Fruit fly (Drosophila melanogaster) whole organism, embryonic: ENCODE results near the gene Polr2D.
A peak's percentile ranks its signal among the peaks of the same experiment; 100 is the strongest.

Experiments
- Aef1 ChIP-seq: fragments of 200-800 bp; sonication (Bioruptor generic); IDR thresholded peaks from 3 replicates; pipeline ENCODE4 v1.3.6; 2022; ENCODE audit warnings: missing biosample characterization, missing genetic modification characterization
- Asciz ChIP-seq: fragments of 200-800 bp; sonication (Bioruptor generic); optimal IDR thresholded peaks from 2 replicates; lab custom pipeline; 2017; ENCODE audit warnings: missing biosample characterization, mild to moderate bottlenecking, missing genetic modification characterization, missing genetic modification reagents
- Atf6 ChIP-seq: fragments of 200-800 bp; sonication (Bioruptor generic); IDR thresholded peaks from 2 replicates; pipeline ENCODE4 v1.3.6; 2022; ENCODE audit warnings: missing biosample characterization, missing genetic modification characterization
- B-H1 ChIP-seq: fragments of 200-800 bp; sonication (Bioruptor generic); IDR thresholded peaks from 3 replicates; pipeline ENCODE4 v1.3.6; 2022; ENCODE audit warnings: missing biosample characterization, missing genetic modification characterization
- CG1024 ChIP-seq: fragments of 200-800 bp; sonication (Bioruptor generic); IDR thresholded peaks from 2 replicates; pipeline ENCODE4 v1.3.6; 2022; ENCODE audit warnings: missing biosample characterization, missing genetic modification characterization
- CG10274 ChIP-seq: fragments of 200-800 bp; sonication (Bioruptor generic); optimal IDR thresholded peaks from 3 replicates; lab custom pipeline; 2017; ENCODE audit warnings: missing biosample characterization, mild to moderate bottlenecking, missing genetic modification characterization
- CG10462 ChIP-seq: fragments of 200-800 bp; sonication (Bioruptor generic); optimal IDR thresholded peaks from 2 replicates; lab custom pipeline; 2016; ENCODE audit warnings: missing biosample characterization, missing genetic modification characterization
- CG10979 ChIP-seq: fragments of 200-800 bp; sonication (Bioruptor generic); optimal IDR thresholded peaks from 2 replicates; lab custom pipeline; 2018; ENCODE audit warnings: missing biosample characterization, mild to moderate bottlenecking, missing genetic modification characterization, moderate library complexity
- CG12219 ChIP-seq: fragments of 200-800 bp; sonication (Bioruptor generic); optimal IDR thresholded peaks from 3 replicates; lab custom pipeline; 2018; ENCODE audit warnings: missing biosample characterization, mild to moderate bottlenecking, missing genetic modification characterization
- CG13287 ChIP-seq: fragments of 200-800 bp; sonication (Bioruptor generic); IDR thresholded peaks from 2 replicates; pipeline ENCODE4 v1.3.6; 2022; ENCODE audit warnings: missing biosample characterization, missing genetic modification characterization; ENCODE audit not compliant: partially characterized antibody
- CG14860 ChIP-seq: fragments of 200-800 bp; sonication (Bioruptor generic); IDR thresholded peaks from 3 replicates; pipeline ENCODE4 v1.3.6; 2022; ENCODE audit warnings: missing biosample characterization, missing genetic modification characterization; ENCODE audit not compliant: partially characterized antibody
- CG15601 ChIP-seq: fragments of 200-800 bp; sonication (Bioruptor generic); optimal IDR thresholded peaks from 3 replicates; lab custom pipeline; 2019; ENCODE audit warnings: missing biosample characterization, mild to moderate bottlenecking, missing genetic modification characterization, moderate library complexity
- CG1832 ChIP-seq: fragments of 200-800 bp; sonication (Bioruptor generic); optimal IDR thresholded peaks from 2 replicates; lab custom pipeline; 2017; ENCODE audit warnings: missing biosample characterization, mild to moderate bottlenecking, missing genetic modification characterization, inconsistent platforms
- CG6272 ChIP-seq: fragments of 200-800 bp; sonication (Bioruptor generic); IDR thresholded peaks from 2 replicates; pipeline ENCODE4 v1.3.6; 2022; ENCODE audit warnings: missing biosample characterization, missing genetic modification characterization
- CG6689 ChIP-seq: fragments of 200-800 bp; sonication (Bioruptor generic); IDR thresholded peaks from 2 replicates; pipeline ENCODE4 v1.3.6; 2022; ENCODE audit warnings: missing biosample characterization, missing genetic modification characterization
- CG8388 ChIP-seq: fragments of 200-800 bp; sonication (Bioruptor generic); optimal IDR thresholded peaks from 2 replicates; lab custom pipeline; 2019; ENCODE audit warnings: missing biosample characterization, mild to moderate bottlenecking, missing genetic modification characterization, moderate library complexity
- Dad ChIP-seq: fragments of 200-800 bp; sonication (Bioruptor generic); optimal IDR thresholded peaks from 3 replicates; lab custom pipeline; 2016; ENCODE audit warnings: missing biosample characterization, missing genetic modification characterization
- Dfd ChIP-seq, 2 experiments: fragments of >200 bp; optimal IDR thresholded peaks; 2 replicates each; lab custom pipeline; 2017; ENCODE audit warnings: missing biosample characterization in 2 of 2, missing genetic modification characterization in 2 of 2
- Dip3 ChIP-seq: fragments of 200-800 bp; sonication (Bioruptor generic); optimal IDR thresholded peaks from 3 replicates; lab custom pipeline; 2016; ENCODE audit warnings: missing biosample characterization, missing genetic modification characterization
- Doc2 ChIP-seq: fragments of 200-800 bp; sonication (Bioruptor generic); IDR thresholded peaks from 2 replicates; pipeline ENCODE4 v1.3.6; 2022; ENCODE audit warnings: missing biosample characterization, missing genetic modification characterization
- Eip74EF ChIP-seq, 2 experiments: fragments of 200-800 bp in 1 of 2; fragments of >200 bp in 1 of 2; sonication (Bioruptor generic) in 1 of 2; optimal IDR thresholded peaks; 2 replicates each; lab custom pipeline; 2017 to 2019; ENCODE audit warnings: missing biosample characterization in 2 of 2, missing genetic modification characterization in 2 of 2, mild to moderate bottlenecking in 1 of 2, moderate library complexity in 1 of 2
- H15 ChIP-seq: fragments of 200-800 bp; sonication (Bioruptor generic); IDR thresholded peaks from 3 replicates; pipeline ENCODE4 v1.3.6; 2022; ENCODE audit warnings: missing biosample characterization, missing genetic modification characterization
- HHEX ChIP-seq: fragments of 200-800 bp; sonication (Bioruptor generic); optimal IDR thresholded peaks from 3 replicates; lab custom pipeline; 2017; ENCODE audit warnings: missing biosample characterization, mild to moderate bottlenecking, missing genetic modification characterization, missing genetic modification reagents
- HmgD ChIP-seq: fragments of 200-800 bp; sonication (Bioruptor generic); optimal IDR thresholded peaks from 3 replicates; lab custom pipeline; 2016; ENCODE audit warnings: missing biosample characterization, missing genetic modification characterization
- Lpt ChIP-seq: fragments of >200 bp; optimal IDR thresholded peaks from 2 replicates; lab custom pipeline; 2018; ENCODE audit warnings: missing biosample characterization, missing genetic modification characterization
- NC2α ChIP-seq: fragments of 200-800 bp; sonication (Bioruptor generic); optimal IDR thresholded peaks from 2 replicates; lab custom pipeline; 2016; ENCODE audit warnings: missing biosample characterization, missing genetic modification characterization
- NK7.1 ChIP-seq: fragments of 200-800 bp; sonication (Bioruptor generic); optimal IDR thresholded peaks from 3 replicates; lab custom pipeline; 2016; ENCODE audit warnings: missing biosample characterization, missing genetic modification characterization
- NfI ChIP-seq: fragments of 200-800 bp; sonication (Bioruptor generic); optimal IDR thresholded peaks from 3 replicates; lab custom pipeline; 2018; ENCODE audit warnings: missing biosample characterization, mild to moderate bottlenecking, missing genetic modification characterization, moderate library complexity
- Poxn ChIP-seq: fragments of 200-800 bp; sonication (Bioruptor generic); IDR thresholded peaks from 2 replicates; pipeline ENCODE4 v1.3.6; 2022; ENCODE audit warnings: missing biosample characterization, missing genetic modification characterization
- Ptx1 ChIP-seq: fragments of 200-800 bp; sonication (Bioruptor generic); IDR thresholded peaks from 2 replicates; pipeline ENCODE4 v1.3.6; 2022; ENCODE audit warnings: missing biosample characterization, missing genetic modification characterization
- Sox102F ChIP-seq: fragments of 200-800 bp; sonication (Bioruptor generic); optimal IDR thresholded peaks from 2 replicates; lab custom pipeline; 2018; ENCODE audit warnings: missing biosample characterization, mild to moderate bottlenecking, missing genetic modification characterization, moderate library complexity
- Sry-β ChIP-seq: fragments of 200-800 bp; sonication (Bioruptor generic); optimal IDR thresholded peaks from 2 replicates; lab custom pipeline; 2018; ENCODE audit warnings: missing biosample characterization, mild to moderate bottlenecking, missing genetic modification characterization, moderate library complexity
- Taf1 ChIP-seq: fragments of 200-800 bp; sonication (Bioruptor generic); IDR thresholded peaks from 2 replicates; pipeline ENCODE4 v1.3.6; 2022; ENCODE audit warnings: missing biosample characterization, missing genetic modification characterization
- Xrp1 ChIP-seq: fragments of 200-800 bp; sonication (Bioruptor generic); IDR thresholded peaks from 2 replicates; pipeline ENCODE4 v1.3.6; 2022; ENCODE audit warnings: missing biosample characterization, missing genetic modification characterization
- br ChIP-seq: fragments of >200 bp; optimal IDR thresholded peaks from 2 replicates; lab custom pipeline; 2017
- bsh ChIP-seq, 2 experiments: fragments of 200-800 bp; sonication (Bioruptor generic); optimal IDR thresholded peaks; 2 replicates each; lab custom pipeline; 2017 to 2018; ENCODE audit warnings: mild to moderate bottlenecking in 2 of 2, missing biosample characterization in 2 of 2, missing genetic modification characterization in 2 of 2, moderate library complexity in 1 of 2
- danr ChIP-seq: fragments of 200-800 bp; sonication (Bioruptor generic); IDR thresholded peaks from 2 replicates; pipeline ENCODE4 v1.3.6; 2022; ENCODE audit warnings: missing biosample characterization, missing genetic modification characterization
- dmrt11E ChIP-seq: fragments of 200-800 bp; sonication (Bioruptor generic); optimal IDR thresholded peaks from 3 replicates; lab custom pipeline; 2018; ENCODE audit warnings: missing biosample characterization, mild to moderate bottlenecking, missing genetic modification characterization, moderate library complexity
- grau ChIP-seq: fragments of 200-800 bp; optimal IDR thresholded peaks from 3 replicates; lab custom pipeline; 2019; ENCODE audit warnings: missing biosample characterization, mild to moderate bottlenecking, missing genetic modification characterization, moderate library complexity
- gt ChIP-seq: fragments of 200-800 bp; sonication (Bioruptor generic); IDR thresholded peaks from 2 replicates; pipeline ENCODE4 v1.3.6; 2022; ENCODE audit warnings: missing biosample characterization, missing genetic modification characterization
- klu ChIP-seq: fragments of 200-800 bp; sonication (Bioruptor generic); IDR thresholded peaks from 2 replicates; pipeline ENCODE4 v1.3.6; 2022; ENCODE audit warnings: missing biosample characterization, missing genetic modification characterization
- luna ChIP-seq: fragments of 200-800 bp; sonication (Bioruptor generic); optimal IDR thresholded peaks from 2 replicates; lab custom pipeline; 2016; ENCODE audit warnings: missing biosample characterization, missing genetic modification characterization
- nau ChIP-seq: fragments of 200-800 bp; sonication (Bioruptor generic); optimal IDR thresholded peaks from 3 replicates; lab custom pipeline; 2017; ENCODE audit warnings: missing biosample characterization, mild to moderate bottlenecking, missing genetic modification characterization, missing genetic modification reagents
- org-1 ChIP-seq: fragments of 200-800 bp; sonication (Bioruptor generic); optimal IDR thresholded peaks from 2 replicates; lab custom pipeline; 2017; ENCODE audit warnings: missing biosample characterization, missing genetic modification characterization
- pros ChIP-seq: fragments of 200-800 bp; sonication (Bioruptor generic); optimal IDR thresholded peaks from 3 replicates; lab custom pipeline; 2019; ENCODE audit warnings: missing biosample characterization, mild to moderate bottlenecking, missing genetic modification characterization, moderate library complexity
- repo ChIP-seq: fragments of 200-800 bp; sonication (Bioruptor generic); optimal IDR thresholded peaks from 2 replicates; lab custom pipeline; 2016; ENCODE audit warnings: missing biosample characterization, missing genetic modification characterization
- schlank ChIP-seq: fragments of 200-800 bp; sonication (Bioruptor generic); optimal IDR thresholded peaks from 2 replicates; lab custom pipeline; 2018; ENCODE audit warnings: missing biosample characterization, mild to moderate bottlenecking, missing genetic modification characterization
- stc ChIP-seq: fragments of 200-800 bp; sonication (Bioruptor generic); IDR thresholded peaks from 2 replicates; pipeline ENCODE4 v1.3.6; 2022; ENCODE audit warnings: missing biosample characterization, missing genetic modification characterization
- tll ChIP-seq, 2 experiments: fragments of 200-800 bp in 1 of 2; fragments of >200 bp in 1 of 2; sonication (Bioruptor generic) in 1 of 2; optimal IDR thresholded peaks; 2 replicates each; lab custom pipeline; 2017 to 2019; ENCODE audit warnings: missing biosample characterization in 2 of 2, missing genetic modification characterization in 2 of 2, mild to moderate bottlenecking in 1 of 2, moderate library complexity in 1 of 2
- wor ChIP-seq: fragments of 200-800 bp; sonication (Bioruptor generic); IDR thresholded peaks from 2 replicates; pipeline ENCODE4 v1.3.6; 2022; ENCODE audit warnings: missing biosample characterization, missing genetic modification characterization
- zfh1 ChIP-seq: fragments of 200-800 bp; sonication (Bioruptor generic); IDR thresholded peaks from 3 replicates; pipeline ENCODE4 v1.3.6; 2022; ENCODE audit warnings: missing biosample characterization, missing genetic modification characterization

Gene Polr2D

DNA sequence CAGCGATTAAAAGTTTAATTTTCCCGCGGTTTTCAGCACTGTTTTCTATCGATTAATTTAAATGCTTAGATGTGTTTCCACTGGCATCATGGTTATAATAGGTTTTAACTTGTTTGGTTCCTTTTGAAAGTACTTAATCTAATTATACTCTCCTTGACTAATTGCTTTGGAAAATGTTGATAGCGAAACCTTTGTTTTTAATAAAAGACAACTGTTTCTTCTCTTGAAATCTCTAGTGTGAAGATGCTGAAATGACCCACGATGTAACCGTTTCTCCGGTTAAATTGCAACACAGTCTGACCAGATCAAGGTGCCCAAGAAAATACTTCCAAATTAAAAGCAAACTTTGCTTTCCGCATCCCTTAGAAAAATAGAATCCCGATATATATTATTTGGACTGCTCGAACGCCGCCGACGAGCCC is 43.6 kb upstream of the Polr2D start, which contains the start of gene Dlc90F (continued):
- TF ChIP-seq Asciz (GFP tag; lab: Kevin White, UChicago) (peak; percentile 12), NfI (GFP tag; lab: Kevin White, UChicago) (peak; percentile 80), CG12219 (GFP tag; lab: Kevin White, UChicago) (no peak), gt (GFP tag; lab: Robert Waterston, UW) (no peak), schlank (no peak), Poxn (GFP tag; lab: Robert Waterston, UW) (no peak), CG6689 (peak; percentile 75), grau (tag; lab: Kevin White, UChicago) (peak; percentile 82), Sox102F (GFP tag; lab: Kevin White, UChicago) (peak; percentile 74), klu (peak; percentile 66), stc (GFP tag; lab: Robert Waterston, UW) (peak; percentile 70; the same call in 1 of the 2 replicates), CG1024 (GFP tag; lab: Robert Waterston, UW) (peak; percentile 27), dmrt11E (tag; lab: Kevin White, UChicago) (peak; percentile 82), Ptx1 (GFP tag; lab: Robert Waterston, UW) (peak; percentile 90), org-1 (GFP tag; lab: Kevin White, UChicago) (no peak), danr (GFP tag; lab: Robert Waterston, UW) (peak; percentile 46; the same call in 1 of the 2 replicates), HHEX (GFP tag; lab: Kevin White, UChicago) (peak; percentile 62), bsh (GFP tag; optimal IDR thresholded peaks at IDR 0.05; lab: Kevin White, UChicago) (peak in 1 of 2 experiments; percentile 72), Dad (GFP tag; lab: Kevin White, UChicago) (peak; percentile 53), zfh1 (peak; percentile 85), pros (GFP tag; lab: Kevin White, UChicago) (no peak), CG14860 (GFP tag; lab: Robert Waterston, UW) (no peak), B-H1 (peak; percentile 64; the same call in 2 of the 3 replicates), CG13287 (peak; percentile 55), NC2α (GFP tag; lab: Kevin White, UChicago) (peak; percentile 45), br (lab: Kevin White, UChicago) (no peak), Eip74EF (GFP tag; optimal IDR thresholded peaks at IDR 0.05; lab: Kevin White, UChicago) (peak in 1 of 2 experiments; percentile 68), nau (GFP tag; lab: Kevin White, UChicago) (no peak), Xrp1 (GFP tag; lab: Robert Waterston, UW) (peak; percentile 82), CG1832 (no peak), CG8388 (GFP tag; lab: Kevin White, UChicago) (peak; percentile 72), Atf6 (GFP tag; lab: Robert Waterston, UW) (peak; percentile 74; the same call in 1 of the 2 replicates), CG10462 (GFP tag; lab: Kevin White, UChicago) (peak; percentile 58), tll (GFP tag; optimal IDR thresholded peaks at IDR 0.05; lab: Kevin White, UChicago) (peak; percentile 7 to 56), luna (GFP tag; lab: Kevin White, UChicago) (no peak), CG10979 (peak; percentile 38), NK7.1 (peak; percentile 35), CG15601 (tag; lab: Kevin White, UChicago) (peak; percentile 80), Dip3 (GFP tag; lab: Kevin White, UChicago) (peak; percentile 80), repo (peak; percentile 49), Aef1 (GFP tag; lab: Robert Waterston, UW) (peak; percentile 83), CG10274 (GFP tag; lab: Kevin White, UChicago) (no peak), H15 (GFP tag; lab: Robert Waterston, UW) (peak; percentile 77; the same call in 2 of the 3 replicates), HmgD (GFP tag; lab: Kevin White, UChicago) (peak; percentile 33), Sry-β (no peak), CG6272 (GFP tag; lab: Robert Waterston, UW) (peak; percentile 72), Taf1 (GFP tag; lab: Robert Waterston, UW) (peak; percentile 53; the same call in 1 of the 2 replicates), Lpt (GFP tag; lab: Kevin White, UChicago) (no peak), Doc2 (GFP tag; lab: Robert Waterston, UW) (peak; percentile 32; the same call in 1 of the 2 replicates), wor (peak; percentile 46; the same call in 1 of the 2 replicates), Dfd (GFP tag; optimal IDR thresholded peaks at IDR 0.05; lab: Kevin White, UChicago) (peak in 1 of 2 experiments; percentile 19)
